Worm (Caenorhabditis elegans): ENCODE results near the gene twk-26.

The twk-26 gene

ce11 chrX:3023552-3024183 lies 31.0 kb downstream of the twk-26 start (continued):
- no peak for TF ChIP-seq unc-98 (GFP tag; IDR thresholded peaks at IDR 0.05)
- TF ChIP-seq rnt-1 (tag; optimal IDR thresholded peaks at IDR 0.05): peak; percentile 38
- TF ChIP-seq zag-1 (tag; optimal IDR thresholded peaks at IDR 0.05): no peak
- TF ChIP-seq ces-1 (GFP tag; optimal IDR thresholded peaks at IDR 0.05): no peak
- TF ChIP-seq lin-39 (tag; optimal IDR thresholded peaks at IDR 0.05): no peak
- TF ChIP-seq Y116A8C.19 (tag; optimal IDR thresholded peaks at IDR 0.05; ENCODE audit: borderline replicate concordance): no peak
- TF ChIP-seq nhr-47 (tag; optimal IDR thresholded peaks at IDR 0.05): peak; percentile 40
- TF ChIP-seq alr-1 (tag; optimal IDR thresholded peaks at IDR 0.05; ENCODE audit: borderline replicate concordance): no peak
- no peak for TF ChIP-seq hpl-2 (GFP tag; optimal IDR thresholded peaks at IDR 0.05)
- no peak for TF ChIP-seq ztf-11 (tag; optimal IDR thresholded peaks at IDR 0.05)
- TF ChIP-seq lsy-2 (tag; optimal IDR thresholded peaks at IDR 0.05): peak; percentile 14 to 18
- TF ChIP-seq ceh-8 (GFP tag; optimal IDR thresholded peaks at IDR 0.05): no peak
- no peak for TF ChIP-seq vab-15 (tag; optimal IDR thresholded peaks at IDR 0.05)
- TF ChIP-seq tlp-1 (tag; optimal IDR thresholded peaks at IDR 0.05): no peak
- TF ChIP-seq aha-1 (tag; optimal IDR thresholded peaks at IDR 0.05): no peak
- no peak for TF ChIP-seq nhr-90 (tag; optimal IDR thresholded peaks at IDR 0.05; ENCODE audit: poor library complexity)
- TF ChIP-seq nhr-11 (tag; optimal IDR thresholded peaks at IDR 0.05): no peak
- no peak for TF ChIP-seq lir-3 (tag; optimal IDR thresholded peaks at IDR 0.05; ENCODE audit: poor library complexity)
- TF ChIP-seq zip-4 (GFP tag; optimal IDR thresholded peaks at IDR 0.05): no peak
- TF ChIP-seq egl-27 (tag; optimal IDR thresholded peaks at IDR 0.05): no peak
- TF ChIP-seq unc-130 (tag; optimal IDR thresholded peaks at IDR 0.05): peak; percentile 25
- peak; percentile 17 for TF ChIP-seq mef-2 (tag; optimal IDR thresholded peaks at IDR 0.05)
- TF ChIP-seq fkh-8 (tag; optimal IDR thresholded peaks at IDR 0.05): peak; percentile 32
- no peak for TF ChIP-seq xbp-1 (tag; optimal IDR thresholded peaks at IDR 0.05)
- no peak for TF ChIP-seq nhr-28 (tag; optimal IDR thresholded peaks at IDR 0.05)
- no peak for TF ChIP-seq sptf-1 (tag; optimal IDR thresholded peaks at IDR 0.05)
- TF ChIP-seq dsc-1 (tag; optimal IDR thresholded peaks at IDR 0.05): peak; percentile 68
- no peak for TF ChIP-seq egl-13 (tag; optimal IDR thresholded peaks at IDR 0.05)
- no peak for TF ChIP-seq C34B4.2 (tag; optimal IDR thresholded peaks at IDR 0.05)
- peak; percentile 55 for TF ChIP-seq nhr-20 (tag; optimal IDR thresholded peaks at IDR 0.05)
- no peak for TF ChIP-seq nhr-12 (tag; optimal IDR thresholded peaks at IDR 0.05)
- TF ChIP-seq lin-35 (GFP tag; optimal IDR thresholded peaks at IDR 0.05): peak in 1 of 2 experiments; percentile 0
- TF ChIP-seq sox-4 (tag; optimal IDR thresholded peaks at IDR 0.05): no peak
- TF ChIP-seq snu-23 (GFP tag; optimal IDR thresholded peaks at IDR 0.05): peak; percentile 72
- TF ChIP-seq nhr-77 (tag; optimal IDR thresholded peaks at IDR 0.05): no peak
- peak in 1 of 2 experiments; percentile 10 for TF ChIP-seq mdl-1 (tag; optimal IDR thresholded peaks at IDR 0.05)
- no peak for TF ChIP-seq unc-62 (GFP tag; optimal IDR thresholded peaks at IDR 0.05)
- no peak for TF ChIP-seq jun-1 (tag; optimal IDR thresholded peaks at IDR 0.05)
- TF ChIP-seq ceh-82 (tag; optimal IDR thresholded peaks at IDR 0.05): peak in 1 of 3 experiments; percentile 39
- no peak for TF ChIP-seq ceh-90 (tag; optimal IDR thresholded peaks at IDR 0.05)
- no peak for TF ChIP-seq dpl-1 (GFP tag; optimal IDR thresholded peaks at IDR 0.05)
- no peak for TF ChIP-seq efl-3 (GFP tag; optimal IDR thresholded peaks at IDR 0.05)
- TF ChIP-seq nhr-237 (tag; optimal IDR thresholded peaks at IDR 0.05): no peak
- TF ChIP-seq tbx-2 (tag; optimal IDR thresholded peaks at IDR 0.05): peak; percentile 11
- peak; percentile 77 for TF ChIP-seq lin-14 (GFP tag; optimal IDR thresholded peaks at IDR 0.05)
- TF ChIP-seq hlh-17 (GFP tag; optimal IDR thresholded peaks at IDR 0.05; ENCODE audit: borderline replicate concordance): no peak
- TF ChIP-seq mab-9 (GFP tag; IDR thresholded peaks at IDR 0.05): no peak
- no peak for TF ChIP-seq C04F5.9 (tag; optimal IDR thresholded peaks at IDR 0.05)
- TF ChIP-seq blmp-1 (tag; optimal IDR thresholded peaks at IDR 0.05): no peak
- TF ChIP-seq lin-13 (GFP tag; optimal IDR thresholded peaks at IDR 0.05): no peak
- TF ChIP-seq fkh-4 (tag; optimal IDR thresholded peaks at IDR 0.05; ENCODE audit: borderline replicate concordance): no peak
- TF ChIP-seq unc-86 (tag; optimal IDR thresholded peaks at IDR 0.05): no peak
